Worm (Caenorhabditis elegans) whole organism, L4 larva: ENCODE data around the gene try-12.

ENCODE experiments used
- lin-38 ChIP-seq: fragments of 200-800 bp; sonication (Bioruptor generic); IDR thresholded peaks from 2 replicates; pipeline ENCODE4 v1.3.6; 2022; ENCODE audit warnings: missing genetic modification reagents, missing genetic modification characterization, missing compliant biosample characterization
- pha-4 ChIP-seq, 2 experiments: fragments of 150-350 bp in 1 of 2; fragments of 200-800 bp in 1 of 2; sonication (Bioruptor generic) in 1 of 2; IDR thresholded peaks in 1 of 2; optimal IDR thresholded peaks in 1 of 2; 2 replicates each; pipeline versions ENCODE4 v1.3.6 to Lab custom; 2014 to 2022; ENCODE audit warnings: missing genetic modification characterization in 2 of 2, missing genetic modification reagents in 2 of 2, missing biosample characterization in 1 of 2, missing compliant biosample characterization in 1 of 2
- unc-62 ChIP-seq, 3 experiments: fragments of 150-350 bp in 1 of 3; sonication (generic microtip); optimal IDR thresholded peaks in 2 of 3; peaks in 1 of 3; 1 replicate in 1 of 3; 2 replicates in 2 of 3; lab custom pipeline; 2014 to 2017; ENCODE audit warnings: missing biosample characterization in 3 of 3, missing genetic modification characterization in 3 of 3, missing genetic modification reagents in 3 of 3, missing genotype in 1 of 3

- no peak for TF ChIP-seq pha-4 (GFP tag; IDR thresholded peaks at IDR 0.05; lab: Robert Waterston, UW)
- TF ChIP-seq pha-4 (tag; optimal IDR thresholded peaks at IDR 0.05; lab: Kevin White, UChicago): no peak
- no peak for TF ChIP-seq lin-38
- no peak for TF ChIP-seq unc-62 (GFP tag; optimal IDR thresholded peaks at IDR 0.05 in 1 of 2; lab: Kevin White, UChicago)
- no peak for TF ChIP-seq unc-62 (tag; optimal IDR thresholded peaks at IDR 0.05; lab: Kevin White, UChicago)
These were observed 23.7 kb downstream of the try-12 start, which contains the start of gene str-28 for ce11 chrV:7472815-7473214.
